Worm (Caenorhabditis elegans) whole organism, L4/young adult: ENCODE measurements around the gene F25B4.4.

Experiments used
- W03F9.2 ChIP-seq: fragments of 150-350 bp; optimal IDR thresholded peaks from 2 replicates; lab custom pipeline; 2014; ENCODE audit warnings: missing biosample characterization, missing genetic modification characterization
- him-1 ChIP-seq: sonication (generic microtip); optimal IDR thresholded peaks from 2 replicates; lab custom pipeline; 2016; ENCODE audit warnings: missing genotype, missing genetic modification reagents, missing genetic modification characterization, missing compliant biosample characterization

DNA sequence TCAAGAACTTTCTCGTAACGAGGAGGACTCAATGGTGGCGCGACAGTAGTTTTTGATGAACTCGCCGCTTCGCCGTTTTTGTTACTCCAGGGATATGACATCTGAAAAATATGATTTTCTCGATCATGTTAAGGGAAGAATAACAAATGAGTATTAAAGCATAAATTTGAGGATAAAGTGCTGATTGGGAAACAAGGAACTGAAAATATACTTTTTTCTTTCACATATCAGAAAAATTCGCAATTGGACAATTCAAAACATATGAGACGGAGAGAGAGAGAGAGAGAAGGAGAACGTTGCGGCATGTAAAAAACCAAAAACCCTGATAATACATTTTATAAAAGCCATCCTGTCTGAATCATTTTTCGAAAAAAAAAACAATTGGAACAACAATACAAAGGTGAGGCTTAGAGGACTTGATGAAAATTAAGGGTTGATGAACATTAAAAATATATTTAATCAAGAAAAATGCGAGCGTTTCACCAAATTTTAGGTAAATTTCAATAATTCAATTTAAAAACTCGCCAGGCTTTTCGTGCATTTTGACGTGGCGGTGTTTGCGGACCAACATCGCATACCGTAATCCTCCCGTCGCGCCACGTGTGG, 24.0 kb upstream of the F25B4.4 start, which contains the start of the genes mut-14 and C14C11.2:
- TF ChIP-seq W03F9.2 (no peak), him-1 (no peak)
